Worm (Caenorhabditis elegans) whole organism, L3 larva: ENCODE data around the gene rmh-2.

Source experiments
- aly-2 ChIP-seq: fragments of 150-350 bp; optimal IDR thresholded peaks from 2 replicates; lab custom pipeline; 2014; ENCODE audit warnings: missing biosample characterization, missing genetic modification characterization
- ama-1 ChIP-seq: fragments of 150-350 bp; optimal IDR thresholded peaks from 2 replicates; lab custom pipeline; 2018
- daf-12 ChIP-seq: fragments of 150-350 bp; optimal IDR thresholded peaks from 2 replicates; lab custom pipeline; 2014; ENCODE audit warnings: missing biosample characterization, missing genetic modification reagents, missing genetic modification characterization
- egl-27 ChIP-seq: sonication (generic microtip); optimal IDR thresholded peaks from 4 replicates; lab custom pipeline; 2017; ENCODE audit warnings: missing biosample characterization, missing genetic modification reagents, missing genetic modification characterization
- elt-2 ChIP-seq: sonication (generic microtip); optimal IDR thresholded peaks from 2 replicates; lab custom pipeline; 2016; ENCODE audit warnings: missing genetic modification reagents, mild to moderate bottlenecking, missing genetic modification characterization, missing compliant biosample characterization
- jun-1 ChIP-seq: fragments of 150-350 bp; optimal IDR thresholded peaks from 2 replicates; lab custom pipeline; 2014; ENCODE audit warnings: missing biosample characterization, missing genetic modification reagents, missing genetic modification characterization
- nhr-237 ChIP-seq: fragments of 150-350 bp; optimal IDR thresholded peaks from 2 replicates; lab custom pipeline; 2014; ENCODE audit warnings: missing biosample characterization, missing genetic modification characterization
- nhr-25 ChIP-seq: sonication (generic microtip); optimal IDR thresholded peaks from 2 replicates; lab custom pipeline; 2017; ENCODE audit warnings: missing biosample characterization, missing genetic modification characterization
- nhr-28 ChIP-seq: fragments of 150-350 bp; optimal IDR thresholded peaks from 2 replicates; lab custom pipeline; 2014; ENCODE audit warnings: missing biosample characterization, missing genetic modification characterization
- nhr-67 ChIP-seq: fragments of 150-350 bp; optimal IDR thresholded peaks from 2 replicates; lab custom pipeline; 2014; ENCODE audit warnings: missing biosample characterization, missing genetic modification characterization
- nhr-77 ChIP-seq: fragments of 150-350 bp; optimal IDR thresholded peaks from 2 replicates; lab custom pipeline; 2014; ENCODE audit warnings: missing biosample characterization, missing genetic modification characterization
- pha-4 ChIP-seq: fragments of 150-350 bp; optimal IDR thresholded peaks from 2 replicates; lab custom pipeline; 2014; ENCODE audit warnings: missing biosample characterization, missing genetic modification reagents, missing genetic modification characterization
- pqm-1 ChIP-seq: fragments of 150-350 bp; optimal IDR thresholded peaks from 2 replicates; lab custom pipeline; 2017; ENCODE audit warnings: missing biosample characterization, missing genetic modification characterization, inconsistent platforms
- unc-62 ChIP-seq: fragments of 150-350 bp; sonication (generic microtip); optimal IDR thresholded peaks from 4 replicates; lab custom pipeline; 2014; ENCODE audit warnings: missing biosample characterization, missing genetic modification reagents, missing genetic modification characterization

DNA sequence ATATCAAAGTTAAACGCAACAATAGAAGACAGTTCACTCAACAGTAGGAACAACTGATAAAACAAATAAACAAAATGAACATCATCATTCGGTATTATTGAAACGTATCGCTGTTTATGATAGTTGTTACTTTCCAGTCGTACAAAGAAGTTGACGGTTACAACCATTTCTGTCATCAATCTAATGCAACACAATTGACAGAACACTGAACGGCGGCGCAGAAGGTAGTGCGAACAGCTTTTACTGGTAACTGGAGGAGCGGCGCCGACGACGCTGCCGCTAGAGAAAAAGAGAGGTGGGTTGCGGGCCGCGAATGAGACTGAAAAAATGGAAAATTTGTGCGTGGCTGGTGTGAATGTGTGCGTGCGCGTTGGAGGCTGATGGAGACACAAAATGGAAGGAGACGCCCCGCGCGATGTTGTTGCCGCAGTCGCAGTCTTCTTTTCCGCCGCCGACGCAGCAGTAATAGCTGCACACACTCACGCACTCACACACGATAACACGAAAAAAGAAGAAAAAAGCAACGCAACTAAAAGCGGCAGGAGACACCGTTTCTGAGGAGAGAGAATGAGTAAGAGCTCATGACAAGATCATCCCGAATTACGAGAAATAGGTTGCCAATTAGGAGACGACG is 33.7 kb upstream of the rmh-2 start:
- TF ChIP-seq elt-2 (tag; lab: Kevin White, UChicago): no peak
- TF ChIP-seq nhr-237 (tag; lab: Kevin White, UChicago): no peak
- TF ChIP-seq unc-62 (GFP tag; lab: Kevin White, UChicago): no peak
- no peak for TF ChIP-seq nhr-25 (tag; lab: Kevin White, UChicago)
- no peak for TF ChIP-seq aly-2
- no peak for TF ChIP-seq pqm-1 (tag; lab: Kevin White, UChicago)
- TF ChIP-seq jun-1: no peak
- no peak for TF ChIP-seq pha-4 (tag; lab: Kevin White, UChicago)
- no peak for TF ChIP-seq ama-1 (lab: Kevin White, UChicago)
- no peak for TF ChIP-seq nhr-67 (tag; lab: Kevin White, UChicago)
- TF ChIP-seq daf-12 (tag; lab: Kevin White, UChicago): no peak
- no peak for TF ChIP-seq nhr-28 (tag; lab: Kevin White, UChicago)
- no peak for TF ChIP-seq egl-27 (tag; lab: Kevin White, UChicago)
- no peak for TF ChIP-seq nhr-77
